Worm (Caenorhabditis elegans): ENCODE data around the gene Y54G9A.9.

Y54G9A.9 gene

ce11 chrII:13736906-13737305, 7.4 kb downstream of the Y54G9A.9 start (continued):
- TF ChIP-seq hlh-30 (tag; optimal IDR thresholded peaks at IDR 0.05; ENCODE audit: insufficient read depth): peak; percentile 18
- no peak for TF ChIP-seq nhr-77 (tag; optimal IDR thresholded peaks at IDR 0.05)
- TF ChIP-seq F26F4.8 (GFP tag; conservative IDR thresholded peaks at IDR 0.05): no peak
- TF ChIP-seq ceh-32 (tag; optimal IDR thresholded peaks at IDR 0.05; ENCODE audit: poor library complexity): no peak
- no peak for TF ChIP-seq nhr-48 (tag; optimal IDR thresholded peaks at IDR 0.05)
- no peak for TF ChIP-seq zip-2 (tag; optimal IDR thresholded peaks at IDR 0.05)
- no peak for TF ChIP-seq ctbp-1 (GFP tag; IDR thresholded peaks at IDR 0.05)
- no peak for TF ChIP-seq pha-4 (GFP tag; IDR thresholded peaks at IDR 0.05)
- no peak for TF ChIP-seq pha-4 (tag; optimal IDR thresholded peaks at IDR 0.05)
- peak; percentile 22 for TF ChIP-seq hlh-11 (tag; optimal IDR thresholded peaks at IDR 0.05)
- TF ChIP-seq daf-19 (GFP tag; conservative IDR thresholded peaks at IDR 0.05): no peak
- TF ChIP-seq sdz-12 (GFP tag; optimal IDR thresholded peaks at IDR 0.05): no peak
- no peak for TF ChIP-seq fkh-10 (GFP tag; optimal IDR thresholded peaks at IDR 0.05)
- TF ChIP-seq daf-16 (GFP tag; optimal IDR thresholded peaks at IDR 0.05): no peak
- peak; percentile 52 for TF ChIP-seq daf-16 (tag; optimal IDR thresholded peaks at IDR 0.05)
- TF ChIP-seq ces-1 (GFP tag; optimal IDR thresholded peaks at IDR 0.05): no peak
- no peak for TF ChIP-seq lin-15B (tag; optimal IDR thresholded peaks at IDR 0.05)
- no peak for TF ChIP-seq lin-39 (tag; optimal IDR thresholded peaks at IDR 0.05)
- TF ChIP-seq set-16 (GFP tag; IDR thresholded peaks at IDR 0.05): no peak
- TF ChIP-seq Y75B8A.6 (GFP tag; IDR thresholded peaks at IDR 0.05): no peak
- TF ChIP-seq vab-7 (GFP tag; IDR thresholded peaks at IDR 0.05): no peak
- TF ChIP-seq T26A8.4 (GFP tag; IDR thresholded peaks at IDR 0.05): no peak
- no peak for TF ChIP-seq mes-2 (tag; optimal IDR thresholded peaks at IDR 0.05; ENCODE audit: poor library complexity, severe bottlenecking)
- no peak for TF ChIP-seq lin-1 (GFP tag; IDR thresholded peaks at IDR 0.05)
- no peak for TF ChIP-seq ztf-11 (tag; optimal IDR thresholded peaks at IDR 0.05)
- no peak for TF ChIP-seq dpl-1 (GFP tag; optimal IDR thresholded peaks at IDR 0.05)
- TF ChIP-seq nhr-76 (tag; optimal IDR thresholded peaks at IDR 0.05): no peak
- TF ChIP-seq D1046.2 (GFP tag; IDR thresholded peaks at IDR 0.05): no peak

- TF ChIP-seq nhr-77 (tag; optimal IDR thresholded peaks at IDR 0.05): peak; percentile 84
- TF ChIP-seq nhr-10 (tag; optimal IDR thresholded peaks at IDR 0.05): no peak
- TF ChIP-seq nhr-42 (GFP tag; IDR thresholded peaks at IDR 0.05): 0 out of 2 replicates have a peak, but pooled peaks have one; percentile 51
- TF ChIP-seq unc-62 (GFP tag; optimal IDR thresholded peaks at IDR 0.05 in 1 of 2): no peak
- no peak for TF ChIP-seq unc-62 (tag; optimal IDR thresholded peaks at IDR 0.05)
- no peak for TF ChIP-seq ztf-7 (tag; optimal IDR thresholded peaks at IDR 0.05)
- TF ChIP-seq pqm-1 (tag; optimal IDR thresholded peaks at IDR 0.05): peak; percentile 10
- TF ChIP-seq hlh-11 (tag; optimal IDR thresholded peaks at IDR 0.05): peak; percentile 87
- peak; percentile 29 for TF ChIP-seq mes-2 (tag; optimal IDR thresholded peaks at IDR 0.05; ENCODE audit: poor library complexity, severe bottlenecking)
- no peak for TF ChIP-seq ZK337.2 (GFP tag; IDR thresholded peaks at IDR 0.05)
- TF ChIP-seq F10B5.3 (tag; optimal IDR thresholded peaks at IDR 0.05): no peak
- TF ChIP-seq daf-16 (GFP tag; optimal IDR thresholded peaks at IDR 0.05): no peak
- TF ChIP-seq daf-16 (tag; optimal IDR thresholded peaks at IDR 0.05): peak; percentile 99
- no peak for TF ChIP-seq tra-1 (GFP tag; IDR thresholded peaks at IDR 0.05)
- peak; percentile 77 for TF ChIP-seq dve-1 (tag; optimal IDR thresholded peaks at IDR 0.05; ENCODE audit: insufficient read depth)
- TF ChIP-seq nhr-102 (tag; optimal IDR thresholded peaks at IDR 0.05): peak; percentile 61
- TF ChIP-seq T26A8.4 (GFP tag; IDR thresholded peaks at IDR 0.05): no peak
- TF ChIP-seq php-3 (GFP tag; IDR thresholded peaks at IDR 0.05): peak; percentile 39; the same call in 1 of the 2 replicates
- no peak for TF ChIP-seq lin-13 (GFP tag; optimal IDR thresholded peaks at IDR 0.05)
- TF ChIP-seq mxl-3 (GFP tag; optimal IDR thresholded peaks at IDR 0.05): peak; percentile 52
- no peak for TF ChIP-seq Y48G9A.11 (GFP tag; IDR thresholded peaks at IDR 0.05)
- peak in 1 of 2 experiments; percentile 68 for TF ChIP-seq mdl-1 (tag; optimal IDR thresholded peaks at IDR 0.05)
- TF ChIP-seq snpc-4 (tag; optimal IDR thresholded peaks at IDR 0.05): no peak
- peak; percentile 42 for TF ChIP-seq aha-1 (tag)
- no peak for TF ChIP-seq set-16 (GFP tag; IDR thresholded peaks at IDR 0.05)
- TF ChIP-seq hlh-30 (tag; optimal IDR thresholded peaks at IDR 0.05; ENCODE audit: insufficient read depth): peak; percentile 23
- TF ChIP-seq dmd-6 (GFP tag; IDR thresholded peaks at IDR 0.05): peak; percentile 61
- TF ChIP-seq nhr-48 (tag; optimal IDR thresholded peaks at IDR 0.05): peak; percentile 51
- no peak for TF ChIP-seq ceh-44 (GFP tag; IDR thresholded peaks at IDR 0.05)
- peak; percentile 67 for TF ChIP-seq nhr-28 (tag; optimal IDR thresholded peaks at IDR 0.05)
- TF ChIP-seq lin-1 (GFP tag; IDR thresholded peaks at IDR 0.05): 0 out of 2 replicates have a peak, but pooled peaks have one; percentile 12
Measured at ce11 chrII:13737751-13738525, 8.4 kb downstream of the Y54G9A.9 start.

All from whole organism, L4 larva.